Fruit fly (Drosophila melanogaster): ENCODE measurements around the gene Dscam4.

Gene Dscam4

DNA sequence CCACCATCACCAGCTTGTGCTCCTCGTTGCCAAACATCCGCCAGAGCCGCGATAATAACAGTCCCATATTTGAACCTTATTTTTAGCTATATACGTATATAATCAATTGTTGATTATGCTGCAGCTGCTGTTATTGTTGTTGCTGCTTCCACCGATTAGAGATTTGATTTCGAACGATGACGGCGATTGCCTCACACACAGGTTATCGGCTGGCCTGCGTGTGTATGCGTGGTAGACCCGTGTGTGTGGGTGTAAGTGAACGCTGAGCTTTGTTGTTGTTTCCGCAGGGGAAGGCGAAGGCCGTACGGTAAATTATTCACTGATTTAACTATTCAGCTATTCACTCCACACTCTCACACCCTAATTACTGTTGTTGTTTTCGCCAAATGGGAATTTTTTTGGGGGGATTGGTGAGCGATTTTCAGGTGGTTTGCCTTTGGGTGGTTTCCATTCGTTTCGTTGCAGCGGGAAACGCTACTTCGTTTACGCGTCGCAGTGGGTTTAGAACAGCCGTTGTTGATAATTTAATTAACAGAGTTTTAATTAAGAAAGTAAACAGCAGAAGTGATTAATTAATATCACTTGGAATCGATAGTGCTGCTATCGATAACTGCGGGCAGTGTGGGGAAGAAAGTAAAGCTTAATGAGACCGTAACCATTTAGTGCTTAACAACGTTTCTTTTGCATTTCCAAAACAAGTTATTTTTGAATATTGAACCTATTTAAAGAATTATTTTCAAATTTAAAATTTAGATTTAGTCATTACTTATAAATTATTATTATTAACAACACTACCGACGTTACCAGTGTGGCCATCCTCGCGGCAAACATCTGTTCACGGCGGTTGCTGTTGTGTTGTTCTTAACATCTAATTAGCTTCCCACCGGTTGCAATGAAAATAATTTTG is 61.0 kb downstream of the Dscam4 start, which contains the start of the genes Arl5 and CG13671 (continued):
- TF ChIP-seq CG10669 (GFP tag; optimal IDR thresholded peaks at IDR 0.05) = no peak
- peak; percentile 72 for TF ChIP-seq Hr39 (GFP tag; optimal IDR thresholded peaks at IDR 0.05)
- TF ChIP-seq esn (GFP tag; optimal IDR thresholded peaks at IDR 0.05) = peak; percentile 83
- no peak for TF ChIP-seq svp (GFP tag)
- no peak for TF ChIP-seq fd85E (GFP tag; optimal IDR thresholded peaks at IDR 0.05)
- peak; percentile 17 for TF ChIP-seq fd59A (GFP tag; optimal IDR thresholded peaks at IDR 0.05)
- peak; percentile 73 for TF ChIP-seq CG8319 (GFP tag; optimal IDR thresholded peaks at IDR 0.05)
- TF ChIP-seq Sox102F (GFP tag; optimal IDR thresholded peaks at IDR 0.05) = no peak
- TF ChIP-seq Eip78C (GFP tag) = peak; percentile 91
- peak; percentile 65 for TF ChIP-seq CG8632 (GFP tag; optimal IDR thresholded peaks at IDR 0.05)
- TF ChIP-seq topi (GFP tag; optimal IDR thresholded peaks at IDR 0.05) = peak; percentile 79
- TF ChIP-seq CG15336 (GFP tag; IDR thresholded peaks at IDR 0.05) = peak; percentile 54; the same call in 1 of the 2 replicates
- no peak for TF ChIP-seq CG4318 (GFP tag; optimal IDR thresholded peaks at IDR 0.05)
- peak; percentile 87 for TF ChIP-seq CG10631 (GFP tag; optimal IDR thresholded peaks at IDR 0.05)
- TF ChIP-seq Lpt (GFP tag; optimal IDR thresholded peaks at IDR 0.05) = peak; percentile 39
- peak; percentile 59 for TF ChIP-seq Sox15 (GFP tag; optimal IDR thresholded peaks at IDR 0.05)
- TF ChIP-seq Ets96B (tag; optimal IDR thresholded peaks at IDR 0.05) = peak; percentile 63
- TF ChIP-seq acj6 (GFP tag; optimal IDR thresholded peaks at IDR 0.05) = peak; percentile 79
- no peak for TF ChIP-seq CG9139 (GFP tag; optimal IDR thresholded peaks at IDR 0.05)
- peak; percentile 75 for TF ChIP-seq CG34406 (GFP tag; optimal IDR thresholded peaks at IDR 0.05)
- TF ChIP-seq pdm3 (GFP tag; optimal IDR thresholded peaks at IDR 0.05) = no peak
- TF ChIP-seq vri (GFP tag; optimal IDR thresholded peaks at IDR 0.05) = peak; percentile 59
- TF ChIP-seq CG11294 (GFP tag; IDR thresholded peaks at IDR 0.05) = 0 out of 2 replicates have a peak, but pooled peaks have one; percentile 48
- TF ChIP-seq Sox14 (GFP tag; optimal IDR thresholded peaks at IDR 0.05) = peak; percentile 64
- TF ChIP-seq CG3032 (tag; optimal IDR thresholded peaks at IDR 0.05) = peak; percentile 51
- no peak for TF ChIP-seq CG32006 (GFP tag; optimal IDR thresholded peaks at IDR 0.05)
- peak; percentile 75 for TF ChIP-seq CG31627 (GFP tag; optimal IDR thresholded peaks at IDR 0.05)
- TF ChIP-seq cyc (GFP tag; optimal IDR thresholded peaks at IDR 0.05) = peak; percentile 72
- TF ChIP-seq CG16779 (tag; optimal IDR thresholded peaks at IDR 0.05) = no peak
- no peak for TF ChIP-seq Hr38 (GFP tag; optimal IDR thresholded peaks at IDR 0.05)
- peak; percentile 21 for TF ChIP-seq dac (GFP tag; optimal IDR thresholded peaks at IDR 0.05)
- TF ChIP-seq salr (GFP tag; optimal IDR thresholded peaks at IDR 0.05) = peak in 1 of 2 experiments; percentile 71
- TF ChIP-seq lz (GFP tag; optimal IDR thresholded peaks at IDR 0.05) = peak; percentile 79
- TF ChIP-seq eg (GFP tag; IDR thresholded peaks at IDR 0.05) = no peak; the same call in 1 of the 3 replicates
- TF ChIP-seq Ets21C (GFP tag; optimal IDR thresholded peaks at IDR 0.05) = no peak
- TF ChIP-seq Smox (GFP tag; optimal IDR thresholded peaks at IDR 0.05) = no peak
- peak; percentile 70 for TF ChIP-seq Gug (GFP tag; IDR thresholded peaks at IDR 0.05)
- TF ChIP-seq CG1621 (tag; optimal IDR thresholded peaks at IDR 0.05) = no peak
- peak; percentile 20 for TF ChIP-seq CG6808 (GFP tag; optimal IDR thresholded peaks at IDR 0.05)

dm6 chr3L:8303912-8304311 is 65.5 kb downstream of the Dscam4 start, which contains the start of the genes CG7194 and Sbp2:
Gene CG7194, minus strand, starts transcription at chr3L:8304059.
Gene Sbp2, plus strand, starts transcription at chr3L:8304157.
- peak in 1 of 2 experiments; percentile 43 for TF ChIP-seq ss (GFP tag; optimal IDR thresholded peaks at IDR 0.05)
- peak; percentile 9 for TF ChIP-seq CG6854 (GFP tag; optimal IDR thresholded peaks at IDR 0.05)
- TF ChIP-seq CG31627 (GFP tag; optimal IDR thresholded peaks at IDR 0.05) = no peak
- TF ChIP-seq dsx (GFP tag; optimal IDR thresholded peaks at IDR 0.05; ENCODE audit: poor library complexity, severe bottlenecking) = peak; percentile 45
- TF ChIP-seq topi (GFP tag; optimal IDR thresholded peaks at IDR 0.05) = peak; percentile 2
- TF ChIP-seq CG6276 (GFP tag; optimal IDR thresholded peaks at IDR 0.05) = no peak
- no peak for TF ChIP-seq dac (GFP tag; optimal IDR thresholded peaks at IDR 0.05)
- TF ChIP-seq Hr4 (GFP tag; optimal IDR thresholded peaks at IDR 0.05) = no peak
- TF ChIP-seq esn (GFP tag; optimal IDR thresholded peaks at IDR 0.05) = peak; percentile 37
- TF ChIP-seq Eip78C (GFP tag) = peak; percentile 49
- peak; percentile 75 for TF ChIP-seq Sox14 (GFP tag; optimal IDR thresholded peaks at IDR 0.05)

All from whole organism, prepupa.